Worm (Caenorhabditis elegans) whole organism, L1 larva: ENCODE data around the gene old-2.

ENCODE experiments used
- ces-1 ChIP-seq: fragments of 150-350 bp; optimal IDR thresholded peaks from 2 replicates; lab custom pipeline; 2014; ENCODE audit warnings: missing biosample characterization, missing genetic modification reagents, missing genetic modification characterization
- elt-3 ChIP-seq, 6 experiments: fragments of 150-350 bp in 1 of 6; sonication (generic microtip); optimal IDR thresholded peaks; 2 replicates each; lab custom pipeline; 2017 to 2018; ENCODE audit warnings: missing biosample characterization in 6 of 6, missing genetic modification characterization in 6 of 6, inconsistent platforms in 1 of 6
- nhr-11 ChIP-seq: fragments of 150-350 bp; optimal IDR thresholded peaks from 2 replicates; lab custom pipeline; 2014; ENCODE audit warnings: missing biosample characterization, missing genetic modification characterization
- nhr-28 ChIP-seq: fragments of 150-350 bp; optimal IDR thresholded peaks from 2 replicates; lab custom pipeline; 2014; ENCODE audit warnings: missing biosample characterization, missing genetic modification characterization
- nhr-76 ChIP-seq: sonication (generic microtip); optimal IDR thresholded peaks from 2 replicates; lab custom pipeline; 2017; ENCODE audit warnings: missing biosample characterization, missing genetic modification characterization
- zag-1 ChIP-seq: fragments of 150-350 bp; optimal IDR thresholded peaks from 2 replicates; lab custom pipeline; 2014; ENCODE audit warnings: missing biosample characterization, missing genetic modification characterization
- ztf-11 ChIP-seq, 2 experiments: sonication (generic microtip); optimal IDR thresholded peaks; 2 replicates each; lab custom pipeline; 2016 to 2017; ENCODE audit warnings: missing genetic modification characterization in 2 of 2, missing biosample characterization in 1 of 2, missing compliant biosample characterization in 1 of 2
- ztf-4 ChIP-seq: fragments of 150-350 bp; optimal IDR thresholded peaks from 2 replicates; lab custom pipeline; 2014; ENCODE audit warnings: missing biosample characterization, missing genetic modification characterization

DNA sequence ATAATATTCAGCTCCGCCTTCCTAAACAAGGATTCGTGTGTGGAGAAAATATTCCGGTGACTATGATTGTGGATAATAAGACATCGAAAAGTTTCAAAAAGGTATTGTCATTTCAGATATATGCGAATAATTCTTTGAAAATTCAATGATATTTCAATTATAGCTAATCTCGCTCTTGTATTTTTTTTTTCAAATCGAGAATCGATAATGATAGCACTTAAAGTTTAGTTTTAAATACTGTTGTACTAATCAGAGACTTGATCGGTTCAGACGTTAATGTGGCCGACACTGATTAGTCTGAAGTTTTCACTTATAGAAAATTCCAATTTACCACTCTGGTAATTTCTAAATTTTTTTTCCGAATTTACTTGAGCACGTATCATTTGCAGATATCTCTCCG lies 13.4 kb downstream of the old-2 start:
- TF ChIP-seq ces-1 (GFP tag; lab: Kevin White, UChicago) (no peak), nhr-76 (tag; lab: Kevin White, UChicago) (no peak), ztf-4 (tag; lab: Kevin White, UChicago) (no peak), elt-3 (tag; optimal IDR thresholded peaks at IDR 0.05; lab: Kevin White, UChicago) (no peak), ztf-11 (tag; optimal IDR thresholded peaks at IDR 0.05; lab: Kevin White, UChicago) (no peak), zag-1 (tag; lab: Kevin White, UChicago) (no peak), nhr-11 (tag; lab: Kevin White, UChicago) (no peak), nhr-28 (no peak)
